Worm (Caenorhabditis elegans) whole organism, L3 larva: ENCODE measurements around the gene grl-25.

Source experiments
- ceh-16 ChIP-seq: sonication (generic microtip); optimal IDR thresholded peaks from 2 replicates; lab custom pipeline; 2017; ENCODE audit warnings: missing biosample characterization, missing genetic modification characterization
- elt-2 ChIP-seq: sonication (generic microtip); optimal IDR thresholded peaks from 2 replicates; lab custom pipeline; 2016; ENCODE audit warnings: missing genetic modification reagents, mild to moderate bottlenecking, missing genetic modification characterization, missing compliant biosample characterization
- nhr-76 ChIP-seq: fragments of 150-350 bp; sonication (generic microtip); optimal IDR thresholded peaks from 5 replicates; lab custom pipeline; 2014; ENCODE audit warnings: missing biosample characterization, missing genetic modification characterization
- nhr-77 ChIP-seq: fragments of 150-350 bp; optimal IDR thresholded peaks from 2 replicates; lab custom pipeline; 2014; ENCODE audit warnings: missing biosample characterization, missing genetic modification characterization
- zag-1 ChIP-seq: fragments of 150-350 bp; optimal IDR thresholded peaks from 2 replicates; lab custom pipeline; 2014; ENCODE audit warnings: missing biosample characterization, missing genetic modification characterization
- ztf-11 ChIP-seq: fragments of 150-350 bp; optimal IDR thresholded peaks from 2 replicates; lab custom pipeline; 2014; ENCODE audit warnings: missing biosample characterization, missing genetic modification characterization

- no peak for TF ChIP-seq ceh-16 (tag; lab: Kevin White, UChicago)
- no peak for TF ChIP-seq nhr-76
- TF ChIP-seq nhr-77, result no peak
- TF ChIP-seq zag-1 (tag; lab: Kevin White, UChicago), result no peak
- no peak for TF ChIP-seq elt-2 (tag; lab: Kevin White, UChicago)
- no peak for TF ChIP-seq ztf-11 (tag; lab: Kevin White, UChicago)
These were observed 15.8 kb upstream of the grl-25 start for ce11 chrIII:8946285-8946684.
